Worm (Caenorhabditis elegans): ENCODE results near the gene lin-52.

lin-52 gene

ce11 chrIII:9859133-9859775 is 34.7 kb upstream of the lin-52 start, which contains the start of gene gpdh-2:
Gene gpdh-2, minus strand, starts transcription at chrIII:9859183.
- no peak for TF ChIP-seq bed-3 (GFP tag; optimal IDR thresholded peaks at IDR 0.05)
- no peak for TF ChIP-seq lin-13 (tag; optimal IDR thresholded peaks at IDR 0.05)
- no peak for TF ChIP-seq ztf-11 (tag; optimal IDR thresholded peaks at IDR 0.05)
- TF ChIP-seq lsy-2 (tag; optimal IDR thresholded peaks at IDR 0.05): no peak
- no peak for TF ChIP-seq elt-3 (tag; optimal IDR thresholded peaks at IDR 0.05)
- TF ChIP-seq nhr-2 (tag; optimal IDR thresholded peaks at IDR 0.05): no peak
- TF ChIP-seq ces-1 (GFP tag; optimal IDR thresholded peaks at IDR 0.05): no peak
- TF ChIP-seq hlh-1 (tag; optimal IDR thresholded peaks at IDR 0.05): peak; percentile 48
- TF ChIP-seq flh-1 (GFP tag; optimal IDR thresholded peaks at IDR 0.05): no peak
- no peak for TF ChIP-seq M03D4.4 (tag; optimal IDR thresholded peaks at IDR 0.05)
- no peak for TF ChIP-seq ham-2 (GFP tag; optimal IDR thresholded peaks at IDR 0.05)
- TF ChIP-seq tbx-8 (GFP tag; optimal IDR thresholded peaks at IDR 0.05): no peak
- no peak for TF ChIP-seq ceh-83 (GFP tag; optimal IDR thresholded peaks at IDR 0.05)
- no peak for TF ChIP-seq ceh-43 (GFP tag; optimal IDR thresholded peaks at IDR 0.05)
- TF ChIP-seq elt-1 (tag; optimal IDR thresholded peaks at IDR 0.05; ENCODE audit: borderline replicate concordance, insufficient read depth): no peak
- TF ChIP-seq unc-120 (tag; optimal IDR thresholded peaks at IDR 0.05; ENCODE audit: poor library complexity, severe bottlenecking): peak; percentile 53

- TF ChIP-seq elt-1 (tag; optimal IDR thresholded peaks at IDR 0.05; ENCODE audit: borderline replicate concordance, insufficient read depth): peak; percentile 95
- no peak for TF ChIP-seq ceh-39 (tag; optimal IDR thresholded peaks at IDR 0.05)
- no peak for TF ChIP-seq mls-2 (tag; optimal IDR thresholded peaks at IDR 0.05)
Measured at ce11 chrIII:9858061-9858460, 33.5 kb upstream of the lin-52 start.

ce11 chrIII:9857110-9857509 is 32.6 kb upstream of the lin-52 start:
- TF ChIP-seq nhr-76 (tag; optimal IDR thresholded peaks at IDR 0.05): no peak
- TF ChIP-seq bed-3 (GFP tag; optimal IDR thresholded peaks at IDR 0.05): no peak
- no peak for TF ChIP-seq mep-1 (tag; optimal IDR thresholded peaks at IDR 0.05)
- no peak for TF ChIP-seq flh-1 (GFP tag; optimal IDR thresholded peaks at IDR 0.05)
- no peak for TF ChIP-seq mab-5 (tag; optimal IDR thresholded peaks at IDR 0.05)
- TF ChIP-seq lin-13 (tag; optimal IDR thresholded peaks at IDR 0.05): no peak
- no peak for TF ChIP-seq ceh-43 (GFP tag; optimal IDR thresholded peaks at IDR 0.05)
- no peak for TF ChIP-seq elt-1 (tag; optimal IDR thresholded peaks at IDR 0.05; ENCODE audit: borderline replicate concordance, insufficient read depth)

- TF ChIP-seq lin-13 (tag; optimal IDR thresholded peaks at IDR 0.05) (no peak), pha-4 (tag; optimal IDR thresholded peaks at IDR 0.05) (no peak), drap-1 (GFP tag; optimal IDR thresholded peaks at IDR 0.05) (no peak), ceh-83 (GFP tag; optimal IDR thresholded peaks at IDR 0.05) (no peak), mls-2 (tag; optimal IDR thresholded peaks at IDR 0.05) (no peak), unc-39 (tag; optimal IDR thresholded peaks at IDR 0.05) (no peak), nhr-237 (tag; optimal IDR thresholded peaks at IDR 0.05) (no peak), nhr-2 (tag; optimal IDR thresholded peaks at IDR 0.05) (no peak), bed-3 (GFP tag; optimal IDR thresholded peaks at IDR 0.05) (no peak), elt-1 (tag; optimal IDR thresholded peaks at IDR 0.05; ENCODE audit: borderline replicate concordance, insufficient read depth) (no peak), nhr-76 (tag; optimal IDR thresholded peaks at IDR 0.05) (no peak), elt-3 (tag; optimal IDR thresholded peaks at IDR 0.05) (no peak), flh-1 (GFP tag; optimal IDR thresholded peaks at IDR 0.05) (no peak)
Measured at ce11 chrIII:9854960-9855359, 30.4 kb upstream of the lin-52 start.

- TF ChIP-seq ceh-43 (GFP tag; optimal IDR thresholded peaks at IDR 0.05): peak; percentile 75
- TF ChIP-seq sptf-1 (tag; optimal IDR thresholded peaks at IDR 0.05): peak; percentile 1
- TF ChIP-seq ces-1 (GFP tag; optimal IDR thresholded peaks at IDR 0.05): no peak
Measured at ce11 chrIII:9853667-9854620, 29.4 kb upstream of the lin-52 start.

ce11 chrIII:9851547-9851946 is 27.0 kb upstream of the lin-52 start, which contains the start of gene K11H3.3:
Gene K11H3.3, plus strand, starts transcription at chrIII:9851854.
- TF ChIP-seq ces-1 (GFP tag; optimal IDR thresholded peaks at IDR 0.05) (no peak), ham-2 (GFP tag; optimal IDR thresholded peaks at IDR 0.05) (no peak), flh-1 (GFP tag; optimal IDR thresholded peaks at IDR 0.05) (no peak), cnd-1 (tag; optimal IDR thresholded peaks at IDR 0.05) (no peak), nhr-237 (tag; optimal IDR thresholded peaks at IDR 0.05) (no peak), lin-32 (GFP tag; optimal IDR thresholded peaks at IDR 0.05) (no peak), elt-1 (tag; optimal IDR thresholded peaks at IDR 0.05; ENCODE audit: borderline replicate concordance, insufficient read depth) (no peak), ceh-39 (tag; optimal IDR thresholded peaks at IDR 0.05) (no peak), nhr-28 (tag; optimal IDR thresholded peaks at IDR 0.05) (no peak), sptf-1 (tag; optimal IDR thresholded peaks at IDR 0.05) (no peak), bed-3 (GFP tag; optimal IDR thresholded peaks at IDR 0.05) (no peak), mab-5 (tag; optimal IDR thresholded peaks at IDR 0.05) (no peak), nhr-2 (tag; optimal IDR thresholded peaks at IDR 0.05) (no peak), ceh-43 (GFP tag; optimal IDR thresholded peaks at IDR 0.05) (no peak), mep-1 (tag; optimal IDR thresholded peaks at IDR 0.05) (no peak), pha-4 (tag; optimal IDR thresholded peaks at IDR 0.05) (no peak)

Data from whole organism, mixed stage, embryonic.